Worm (Caenorhabditis elegans) whole organism, L4/young adult: ENCODE data around the gene flp-2.

Source experiments
- W03F9.2 ChIP-seq: fragments of 150-350 bp; optimal IDR thresholded peaks from 2 replicates; lab custom pipeline; 2014; ENCODE audit warnings: missing biosample characterization, missing genetic modification characterization
- dao-5 ChIP-seq: sonication (generic microtip); optimal IDR thresholded peaks from 2 replicates; lab custom pipeline; 2016; ENCODE audit warnings: missing genotype, missing genetic modification characterization, moderate library complexity, missing compliant biosample characterization
- him-1 ChIP-seq: sonication (generic microtip); optimal IDR thresholded peaks from 2 replicates; lab custom pipeline; 2016; ENCODE audit warnings: missing genotype, missing genetic modification reagents, missing genetic modification characterization, missing compliant biosample characterization

ce11 chrX:10069692-10070091 lies 25.4 kb downstream of the flp-2 start, which contains the start of gene mlck-1:
- TF ChIP-seq W03F9.2 (no peak), him-1 (tag; lab: Kevin White, UChicago) (no peak), dao-5 (no peak)
